Worm (Caenorhabditis elegans) whole organism, mixed stage, embryonic: ENCODE measurements around the gene phat-8.

ENCODE experiments used
- M03D4.4 ChIP-seq: sonication (generic microtip); optimal IDR thresholded peaks from 2 replicates; lab custom pipeline; 2017; ENCODE audit warnings: mild to moderate bottlenecking, missing genetic modification characterization, missing compliant biosample characterization
- bed-3 ChIP-seq: fragments of 200-800 bp; sonication (Bioruptor generic); optimal IDR thresholded peaks from 3 replicates; lab custom pipeline; 2018; ENCODE audit warnings: mild to moderate bottlenecking, missing genetic modification characterization, moderate library complexity, missing compliant biosample characterization
- ceh-39 ChIP-seq: fragments of 150-350 bp; optimal IDR thresholded peaks from 2 replicates; lab custom pipeline; 2014; ENCODE audit warnings: missing biosample characterization, missing genetic modification characterization
- ceh-43 ChIP-seq: fragments of 200-800 bp; sonication (Bioruptor generic); optimal IDR thresholded peaks from 2 replicates; lab custom pipeline; 2018; ENCODE audit warnings: mild to moderate bottlenecking, missing genetic modification characterization, moderate library complexity, missing compliant biosample characterization
- ceh-83 ChIP-seq: fragments of 200-800 bp; sonication (Bioruptor generic); optimal IDR thresholded peaks from 2 replicates; lab custom pipeline; 2018; ENCODE audit warnings: mild to moderate bottlenecking, missing genetic modification characterization, missing compliant biosample characterization
- ces-1 ChIP-seq: fragments of 150-350 bp; optimal IDR thresholded peaks from 2 replicates; lab custom pipeline; 2014; ENCODE audit warnings: missing biosample characterization, missing genetic modification reagents, missing genetic modification characterization
- cnd-1 ChIP-seq: fragments of 200-800 bp; sonication (Bioruptor generic); optimal IDR thresholded peaks from 2 replicates; lab custom pipeline; 2018; ENCODE audit warnings: mild to moderate bottlenecking, missing genetic modification characterization, missing compliant biosample characterization
- elt-1 ChIP-seq: sonication (generic microtip); optimal IDR thresholded peaks from 2 replicates; lab custom pipeline; 2017; ENCODE audit warnings: missing genetic modification characterization, mild to moderate bottlenecking, missing compliant biosample characterization, antibody characterized with exemption, moderate library complexity, borderline replicate concordance; ENCODE audit not compliant: insufficient read depth
- elt-3 ChIP-seq: fragments of 150-350 bp; optimal IDR thresholded peaks from 2 replicates; lab custom pipeline; 2014; ENCODE audit warnings: missing biosample characterization, missing genetic modification characterization
- flh-1 ChIP-seq: fragments of 200-800 bp; sonication (Bioruptor generic); optimal IDR thresholded peaks from 2 replicates; lab custom pipeline; 2018; ENCODE audit warnings: mild to moderate bottlenecking, missing genetic modification characterization, moderate library complexity, missing compliant biosample characterization
- hlh-1 ChIP-seq: fragments of 150-350 bp; optimal IDR thresholded peaks from 2 replicates; lab custom pipeline; 2014; ENCODE audit warnings: missing biosample characterization, missing genetic modification reagents, missing genetic modification characterization
- lin-13 ChIP-seq: fragments of 150-350 bp; optimal IDR thresholded peaks from 2 replicates; lab custom pipeline; 2014; ENCODE audit warnings: missing biosample characterization, missing genetic modification characterization
- lin-32 ChIP-seq: fragments of 200-800 bp; sonication (Bioruptor generic); optimal IDR thresholded peaks from 2 replicates; lab custom pipeline; 2018; ENCODE audit warnings: mild to moderate bottlenecking, missing genetic modification characterization, missing compliant biosample characterization
- lsy-2 ChIP-seq: fragments of 150-350 bp; optimal IDR thresholded peaks from 2 replicates; lab custom pipeline; 2014; ENCODE audit warnings: missing biosample characterization, missing genetic modification characterization
- mab-5 ChIP-seq: fragments of 150-350 bp; optimal IDR thresholded peaks from 2 replicates; lab custom pipeline; 2014; ENCODE audit warnings: missing biosample characterization, missing genetic modification characterization
- mep-1 ChIP-seq: fragments of 150-350 bp; optimal IDR thresholded peaks from 2 replicates; lab custom pipeline; 2017; ENCODE audit warnings: missing biosample characterization, missing genetic modification reagents, missing genetic modification characterization, inconsistent platforms
- mls-2 ChIP-seq: sonication (generic microtip); optimal IDR thresholded peaks from 2 replicates; lab custom pipeline; 2016; ENCODE audit warnings: mild to moderate bottlenecking, missing genetic modification characterization, moderate library complexity, missing compliant biosample characterization
- nhr-12 ChIP-seq: fragments of 150-350 bp; optimal IDR thresholded peaks from 2 replicates; lab custom pipeline; 2014; ENCODE audit warnings: missing biosample characterization, missing genetic modification characterization
- nhr-2 ChIP-seq: fragments of 150-350 bp; optimal IDR thresholded peaks from 2 replicates; lab custom pipeline; 2014; ENCODE audit warnings: missing biosample characterization, missing genetic modification characterization
- nhr-237 ChIP-seq: fragments of 150-350 bp; optimal IDR thresholded peaks from 2 replicates; lab custom pipeline; 2014; ENCODE audit warnings: missing biosample characterization, missing genetic modification characterization
- nhr-28 ChIP-seq: fragments of 150-350 bp; optimal IDR thresholded peaks from 2 replicates; lab custom pipeline; 2014; ENCODE audit warnings: missing biosample characterization, missing genetic modification characterization
- nhr-76 ChIP-seq: sonication (generic microtip); optimal IDR thresholded peaks from 2 replicates; lab custom pipeline; 2017; ENCODE audit warnings: missing biosample characterization, missing genetic modification characterization
- pha-4 ChIP-seq: fragments of 150-350 bp; optimal IDR thresholded peaks from 2 replicates; lab custom pipeline; 2018; ENCODE audit warnings: missing biosample characterization, missing genetic modification reagents, missing genetic modification characterization
- sem-2 ChIP-seq: fragments of 200-800 bp; sonication (Bioruptor generic); optimal IDR thresholded peaks from 2 replicates; lab custom pipeline; 2018; ENCODE audit warnings: mild to moderate bottlenecking, missing genetic modification characterization, missing compliant biosample characterization
- snpc-4 ChIP-seq: fragments of 150-350 bp; optimal IDR thresholded peaks from 2 replicates; lab custom pipeline; 2014; ENCODE audit warnings: missing biosample characterization, missing genetic modification characterization
- tbx-8 ChIP-seq: fragments of 200-800 bp; sonication (Bioruptor generic); optimal IDR thresholded peaks from 2 replicates; lab custom pipeline; 2018; ENCODE audit warnings: mild to moderate bottlenecking, missing genetic modification characterization, moderate library complexity, missing compliant biosample characterization
- unc-120 ChIP-seq: sonication (generic microtip); optimal IDR thresholded peaks from 2 replicates; lab custom pipeline; 2017; ENCODE audit warnings: missing genetic modification characterization, missing compliant biosample characterization; ENCODE audit not compliant: poor library complexity, severe bottlenecking
- unc-39 ChIP-seq: fragments of 150-350 bp; optimal IDR thresholded peaks from 2 replicates; lab custom pipeline; 2014; ENCODE audit warnings: missing biosample characterization, missing genetic modification characterization
- unc-62 ChIP-seq: fragments of 150-350 bp; optimal IDR thresholded peaks from 2 replicates; lab custom pipeline; 2014; ENCODE audit warnings: missing biosample characterization, missing genetic modification reagents, missing genetic modification characterization
- zip-8 ChIP-seq: fragments of 150-350 bp; optimal IDR thresholded peaks from 2 replicates; lab custom pipeline; 2014; ENCODE audit warnings: missing biosample characterization, missing genetic modification characterization

The phat-8 gene

ce11 chrII:12448241-12448640, 23.4 kb upstream of the phat-8 start, which contains the start of gene srh-27:
srh-27 (plus strand) TSS chrII:12448541.
- TF ChIP-seq tbx-8 (GFP tag; lab: Kevin White, UChicago), result no peak
- no peak for TF ChIP-seq nhr-237 (tag; lab: Kevin White, UChicago)
- no peak for TF ChIP-seq mab-5 (tag; lab: Kevin White, UChicago)
- TF ChIP-seq sem-2 (GFP tag; lab: Kevin White, UChicago), result no peak
- no peak for TF ChIP-seq unc-62 (GFP tag; lab: Kevin White, UChicago)
- TF ChIP-seq ces-1 (GFP tag; lab: Kevin White, UChicago), result no peak
- TF ChIP-seq M03D4.4 (tag; lab: Kevin White, UChicago), result no peak
- TF ChIP-seq flh-1 (GFP tag; lab: Kevin White, UChicago), result no peak
- no peak for TF ChIP-seq elt-3
- TF ChIP-seq lin-32 (GFP tag; lab: Kevin White, UChicago), result no peak
- no peak for TF ChIP-seq nhr-12 (tag; lab: Kevin White, UChicago)
- TF ChIP-seq snpc-4 (tag; lab: Kevin White, UChicago), result no peak
- no peak for TF ChIP-seq lin-13 (tag; lab: Kevin White, UChicago)
- TF ChIP-seq nhr-28 (tag; lab: Kevin White, UChicago), result no peak

DNA sequence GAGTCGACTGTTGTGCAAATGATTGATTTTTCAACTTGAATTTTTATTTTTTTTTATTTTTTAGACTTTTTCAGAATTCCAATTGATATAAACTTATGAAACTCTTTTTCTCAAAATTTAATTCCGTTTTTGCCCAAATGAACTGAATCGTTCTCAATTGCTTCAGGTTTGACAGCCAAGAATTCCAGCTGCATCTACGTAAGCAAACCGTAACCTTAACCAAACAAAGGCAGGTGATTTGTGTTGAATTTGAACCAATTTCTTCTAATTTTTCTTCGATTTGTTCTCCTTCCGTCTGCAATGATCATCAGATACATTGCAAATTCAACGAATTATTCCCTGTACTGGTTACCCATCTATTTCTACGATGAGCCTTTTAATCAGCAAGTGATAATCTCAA, 21.8 kb upstream of the phat-8 start, which contains the start of gene sre-34:
Gene sre-34 (plus strand): TSS at position 301 of the 400 bp plus-strand sequence.
- TF ChIP-seq flh-1 (GFP tag; lab: Kevin White, UChicago), result no peak
- TF ChIP-seq mab-5 (tag; lab: Kevin White, UChicago), result no peak
- no peak for TF ChIP-seq zip-8 (tag; lab: Kevin White, UChicago)
- TF ChIP-seq nhr-237 (tag; lab: Kevin White, UChicago), result no peak
- TF ChIP-seq mls-2 (tag; lab: Kevin White, UChicago), result no peak
- no peak for TF ChIP-seq bed-3 (GFP tag; lab: Kevin White, UChicago)
- TF ChIP-seq ceh-83, result no peak
- no peak for TF ChIP-seq cnd-1 (tag; lab: Kevin White, UChicago)
- TF ChIP-seq lin-32 (GFP tag; lab: Kevin White, UChicago), result no peak
- TF ChIP-seq elt-3, result no peak
- no peak for TF ChIP-seq ceh-43 (GFP tag; lab: Kevin White, UChicago)
- TF ChIP-seq hlh-1 (tag; lab: Kevin White, UChicago), result no peak

ce11 chrII:12452754-12453352, 18.8 kb upstream of the phat-8 start, which contains the start of the genes sre-35 and sre-33:
sre-35 (minus strand) TSS chrII:12452854.
sre-33 (plus strand) TSS chrII:12453302.
- no peak for TF ChIP-seq elt-1 (tag; lab: Kevin White, UChicago)
- no peak for TF ChIP-seq lsy-2

ce11 chrII:12456633-12457032, 15.0 kb upstream of the phat-8 start, which contains the start of gene sre-32:
sre-32 (minus strand) TSS chrII:12456733.
- TF ChIP-seq sem-2 (GFP tag; lab: Kevin White, UChicago) (no peak), lin-32 (GFP tag; lab: Kevin White, UChicago) (no peak), nhr-12 (tag; lab: Kevin White, UChicago) (no peak), nhr-2 (no peak), nhr-76 (tag; lab: Kevin White, UChicago) (no peak), lin-13 (tag; lab: Kevin White, UChicago) (no peak), unc-62 (GFP tag; lab: Kevin White, UChicago) (no peak), hlh-1 (tag; lab: Kevin White, UChicago) (no peak), elt-1 (tag; lab: Kevin White, UChicago) (no peak), mep-1 (no peak)

- TF ChIP-seq mep-1, result no peak
- TF ChIP-seq pha-4 (tag; lab: Kevin White, UChicago), result no peak
- TF ChIP-seq nhr-2, result no peak
- no peak for TF ChIP-seq ceh-39 (tag; lab: Kevin White, UChicago)
- TF ChIP-seq sem-2 (GFP tag; lab: Kevin White, UChicago), result no peak
- TF ChIP-seq elt-3, result no peak
- no peak for TF ChIP-seq zip-8 (tag; lab: Kevin White, UChicago)
- TF ChIP-seq nhr-76 (tag; lab: Kevin White, UChicago), result no peak
- no peak for TF ChIP-seq nhr-237 (tag; lab: Kevin White, UChicago)
- TF ChIP-seq unc-39 (tag; lab: Kevin White, UChicago), result no peak
- no peak for TF ChIP-seq unc-120
Measured at ce11 chrII:12457275-12457674, 14.3 kb upstream of the phat-8 start, which contains the start of gene sre-38. sre-38 (plus strand) TSS chrII:12457575.
